Worm (Caenorhabditis elegans) whole organism, late embryonic: ENCODE results near the gene idpc-3.

Experiments
- C08G9.2 ChIP-seq: sonication (generic microtip); optimal IDR thresholded peaks from 2 replicates; lab custom pipeline; 2016; ENCODE audit warnings: mild to moderate bottlenecking, missing genetic modification characterization, moderate library complexity, missing compliant biosample characterization
- C38D4.7 ChIP-seq: fragments of 200-800 bp; sonication (Bioruptor generic); optimal IDR thresholded peaks from 2 replicates; lab custom pipeline; 2018; ENCODE audit warnings: mild to moderate bottlenecking, missing genetic modification characterization, moderate library complexity, missing compliant biosample characterization
- F13H6.1 ChIP-seq: sonication (generic microtip); optimal IDR thresholded peaks from 2 replicates; lab custom pipeline; 2016; ENCODE audit warnings: missing genetic modification characterization, missing compliant biosample characterization
- K09A11.1 ChIP-seq: sonication (generic microtip); optimal IDR thresholded peaks from 2 replicates; lab custom pipeline; 2017; ENCODE audit warnings: antibody characterized with exemption, mild to moderate bottlenecking, missing genetic modification characterization, missing compliant biosample characterization; ENCODE audit not compliant: insufficient read depth
- T23F11.4 ChIP-seq: fragments of 200-800 bp; sonication (Bioruptor generic); optimal IDR thresholded peaks from 2 replicates; lab custom pipeline; 2018; ENCODE audit warnings: mild to moderate bottlenecking, missing genetic modification characterization, missing compliant biosample characterization
- ahr-1 ChIP-seq: sonication (generic microtip); optimal IDR thresholded peaks from 2 replicates; lab custom pipeline; 2016; ENCODE audit warnings: missing genetic modification characterization, missing compliant biosample characterization
- ama-1 ChIP-seq: fragments of 150-350 bp; optimal IDR thresholded peaks from 2 replicates; lab custom pipeline; 2014
- ceh-18 ChIP-seq: sonication (generic microtip); optimal IDR thresholded peaks from 2 replicates; lab custom pipeline; 2016; ENCODE audit warnings: missing genetic modification characterization, missing compliant biosample characterization
- ceh-24 ChIP-seq: sonication (generic microtip); optimal IDR thresholded peaks from 2 replicates; lab custom pipeline; 2016; ENCODE audit warnings: mild to moderate bottlenecking, missing genetic modification characterization, missing compliant biosample characterization
- ceh-48 ChIP-seq: sonication (generic microtip); optimal IDR thresholded peaks from 2 replicates; lab custom pipeline; 2016; ENCODE audit warnings: missing genetic modification characterization, inconsistent platforms, missing compliant biosample characterization
- che-1 ChIP-seq: sonication (generic microtip); optimal IDR thresholded peaks from 2 replicates; lab custom pipeline; 2016; ENCODE audit warnings: mild to moderate bottlenecking, missing genetic modification characterization, missing compliant biosample characterization
- dve-1 ChIP-seq: sonication (generic microtip); optimal IDR thresholded peaks from 2 replicates; lab custom pipeline; 2017; ENCODE audit warnings: antibody characterized with exemption, mild to moderate bottlenecking, missing genetic modification characterization, missing compliant biosample characterization
- elt-2 ChIP-seq: sonication (generic microtip); optimal IDR thresholded peaks from 2 replicates; lab custom pipeline; 2016; ENCODE audit warnings: missing genetic modification reagents, missing genetic modification characterization, missing compliant biosample characterization
- elt-4 ChIP-seq: sonication (generic microtip); optimal IDR thresholded peaks from 2 replicates; lab custom pipeline; 2016; ENCODE audit warnings: missing genetic modification characterization, missing compliant biosample characterization
- ets-4 ChIP-seq: sonication (generic microtip); optimal IDR thresholded peaks from 2 replicates; lab custom pipeline; 2016; ENCODE audit warnings: missing genetic modification characterization, missing compliant biosample characterization
- eyg-1 ChIP-seq: sonication (generic microtip); optimal IDR thresholded peaks from 2 replicates; lab custom pipeline; 2016; ENCODE audit warnings: missing genotype, missing genetic modification characterization, missing compliant biosample characterization
- fkh-6 ChIP-seq: sonication (generic microtip); optimal IDR thresholded peaks from 2 replicates; lab custom pipeline; 2016; ENCODE audit warnings: missing genetic modification characterization, missing compliant biosample characterization
- hlh-30 ChIP-seq: sonication (generic microtip); optimal IDR thresholded peaks from 2 replicates; lab custom pipeline; 2017; ENCODE audit warnings: antibody characterized with exemption, missing genetic modification characterization, missing compliant biosample characterization; ENCODE audit not compliant: insufficient read depth
- hlh-6 ChIP-seq: sonication (generic microtip); optimal IDR thresholded peaks from 2 replicates; lab custom pipeline; 2016; ENCODE audit warnings: missing genotype, missing genetic modification characterization, missing compliant biosample characterization
- hlh-8 ChIP-seq: sonication (generic microtip); optimal IDR thresholded peaks from 2 replicates; lab custom pipeline; 2016; ENCODE audit warnings: missing genotype, missing genetic modification characterization, missing compliant biosample characterization
- lin-11 ChIP-seq: fragments of 200-800 bp; sonication (Bioruptor generic); optimal IDR thresholded peaks from 2 replicates; lab custom pipeline; 2018; ENCODE audit warnings: mild to moderate bottlenecking, missing genetic modification characterization, missing compliant biosample characterization
- mec-3 ChIP-seq: sonication (generic microtip); optimal IDR thresholded peaks from 2 replicates; lab custom pipeline; 2016; ENCODE audit warnings: borderline replicate concordance, missing genetic modification characterization, missing compliant biosample characterization
- nhr-11 ChIP-seq: fragments of 150-350 bp; optimal IDR thresholded peaks from 2 replicates; lab custom pipeline; 2014; ENCODE audit warnings: missing biosample characterization, missing genetic modification characterization
- npax-4 ChIP-seq: sonication (generic microtip); optimal IDR thresholded peaks from 2 replicates; lab custom pipeline; 2016; ENCODE audit warnings: missing genetic modification characterization, missing compliant biosample characterization
- odd-2 ChIP-seq: sonication (generic microtip); optimal IDR thresholded peaks from 2 replicates; lab custom pipeline; 2017; ENCODE audit warnings: antibody characterized with exemption, mild to moderate bottlenecking, missing genetic modification characterization, missing compliant biosample characterization
- pax-1 ChIP-seq: fragments of 150-350 bp; optimal IDR thresholded peaks from 2 replicates; lab custom pipeline; 2014; ENCODE audit warnings: missing biosample characterization, missing genetic modification characterization
- pqm-1 ChIP-seq: sonication (generic microtip); optimal IDR thresholded peaks from 2 replicates; lab custom pipeline; 2016; ENCODE audit warnings: missing genetic modification characterization, missing compliant biosample characterization
- sdc-2 ChIP-seq: sonication (generic microtip); optimal IDR thresholded peaks from 2 replicates; lab custom pipeline; 2016; ENCODE audit warnings: missing genotype, missing genetic modification characterization, missing compliant biosample characterization
- sox-2 ChIP-seq: fragments of 200-800 bp; sonication (Bioruptor generic); IDR thresholded peaks from 2 replicates; pipeline ENCODE4 v1.3.6; 2022; ENCODE audit warnings: missing genetic modification reagents, missing genetic modification characterization, missing compliant biosample characterization
- tbx-7 ChIP-seq: sonication (generic microtip); optimal IDR thresholded peaks from 2 replicates; lab custom pipeline; 2016; ENCODE audit warnings: missing genotype, missing genetic modification characterization, missing compliant biosample characterization
- unc-42 ChIP-seq: sonication (generic microtip); optimal IDR thresholded peaks from 2 replicates; lab custom pipeline; 2016; ENCODE audit warnings: missing genotype, missing genetic modification characterization, missing compliant biosample characterization
- unc-55 ChIP-seq: sonication (generic microtip); optimal IDR thresholded peaks from 2 replicates; lab custom pipeline; 2017; ENCODE audit warnings: missing biosample characterization, missing genetic modification reagents, missing genetic modification characterization

The idpc-3 gene

DNA sequence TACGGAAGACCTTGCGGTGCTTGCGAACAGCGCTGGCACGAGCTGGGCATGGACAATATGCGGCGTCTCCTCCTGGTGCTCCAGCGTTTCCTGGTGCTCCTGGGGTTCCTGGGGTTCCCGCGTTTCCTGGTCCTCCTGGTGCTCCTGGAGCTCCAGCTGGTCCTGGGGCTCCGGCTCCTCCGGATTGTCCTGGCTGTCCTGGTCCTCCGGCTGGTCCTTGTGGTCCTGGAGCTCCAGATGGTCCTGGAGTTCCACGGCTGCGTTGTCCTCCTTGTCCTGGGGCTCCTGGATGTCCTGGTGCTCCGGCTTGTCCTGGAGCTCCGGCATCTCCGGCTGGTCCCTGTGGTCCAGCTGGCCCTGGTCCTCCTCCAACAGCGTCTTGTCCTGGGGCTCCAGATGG, 3.3 kb upstream of the idpc-3 start:
- TF ChIP-seq lin-11 (tag; lab: Kevin White, UChicago) (no peak), elt-2 (no peak), che-1 (tag; lab: Kevin White, UChicago) (no peak), fkh-6 (tag; lab: Kevin White, UChicago) (no peak), sox-2 (GFP tag; lab: Robert Waterston, UW) (no peak), K09A11.1 (no peak), hlh-6 (no peak), ceh-24 (tag; lab: Kevin White, UChicago) (no peak), eyg-1 (tag; lab: Kevin White, UChicago) (no peak), ets-4 (tag; lab: Kevin White, UChicago) (no peak), unc-55 (no peak), ahr-1 (no peak), pqm-1 (tag; lab: Kevin White, UChicago) (no peak), sdc-2 (tag; lab: Kevin White, UChicago) (no peak), hlh-8 (tag; lab: Kevin White, UChicago) (no peak), dve-1 (no peak), pax-1 (no peak)

DNA sequence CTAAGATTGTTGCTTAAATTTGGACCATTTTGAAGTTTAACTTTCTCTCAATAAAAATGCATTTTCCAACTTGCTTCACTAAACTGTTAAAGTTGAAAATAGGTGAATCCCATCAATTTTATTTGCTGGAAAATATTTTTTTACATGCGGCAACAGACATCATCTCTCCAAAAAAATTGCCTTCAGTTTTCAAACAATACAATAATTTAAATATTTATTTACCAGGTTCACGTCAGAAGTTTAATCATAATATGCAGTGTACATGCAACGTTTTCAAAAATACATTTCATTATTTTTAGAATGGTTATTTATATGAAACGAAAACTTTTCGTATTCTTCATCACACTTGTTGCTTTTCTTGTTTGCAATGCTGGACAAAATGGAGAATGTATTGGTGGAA, 1.9 kb upstream of the idpc-3 start, which contains the start of gene T06E4.5:
T06E4.5 (plus strand) TSS at position 301 of the 400 bp plus-strand sequence.
- TF ChIP-seq eyg-1 (tag; lab: Kevin White, UChicago) = no peak
- TF ChIP-seq mec-3 (tag; lab: Kevin White, UChicago) = no peak
- TF ChIP-seq pqm-1 (tag; lab: Kevin White, UChicago) = no peak

DNA sequence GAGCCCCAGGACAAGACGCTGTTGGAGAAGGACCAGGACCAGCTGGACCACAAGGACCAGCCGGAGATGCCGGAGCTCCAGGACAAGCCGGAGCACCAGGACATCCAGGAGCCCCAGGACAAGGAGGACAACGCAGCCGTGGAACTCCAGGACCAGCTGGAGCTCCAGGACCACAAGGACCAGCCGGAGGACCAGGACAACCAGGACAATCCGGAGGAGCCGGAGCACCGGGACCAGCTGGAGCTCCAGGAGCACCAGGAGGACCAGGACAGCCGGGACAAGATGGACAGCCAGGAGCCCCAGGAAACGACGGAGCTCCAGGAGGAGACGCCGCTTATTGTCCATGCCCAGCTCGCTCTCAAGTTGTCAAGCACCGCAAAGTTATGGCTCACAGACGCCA, 1.5 kb upstream of the idpc-3 start:
- TF ChIP-seq ceh-18 (tag; lab: Kevin White, UChicago) (no peak), npax-4 (tag; lab: Kevin White, UChicago) (no peak), ama-1 (lab: Kevin White, UChicago) (no peak), mec-3 (tag; lab: Kevin White, UChicago) (no peak), K09A11.1 (no peak), eyg-1 (tag; lab: Kevin White, UChicago) (no peak), hlh-30 (tag; lab: Kevin White, UChicago) (no peak), unc-42 (tag; lab: Kevin White, UChicago) (no peak), ceh-48 (no peak), odd-2 (tag; lab: Kevin White, UChicago) (no peak), C08G9.2 (no peak), tbx-7 (tag; lab: Kevin White, UChicago) (no peak)

DNA sequence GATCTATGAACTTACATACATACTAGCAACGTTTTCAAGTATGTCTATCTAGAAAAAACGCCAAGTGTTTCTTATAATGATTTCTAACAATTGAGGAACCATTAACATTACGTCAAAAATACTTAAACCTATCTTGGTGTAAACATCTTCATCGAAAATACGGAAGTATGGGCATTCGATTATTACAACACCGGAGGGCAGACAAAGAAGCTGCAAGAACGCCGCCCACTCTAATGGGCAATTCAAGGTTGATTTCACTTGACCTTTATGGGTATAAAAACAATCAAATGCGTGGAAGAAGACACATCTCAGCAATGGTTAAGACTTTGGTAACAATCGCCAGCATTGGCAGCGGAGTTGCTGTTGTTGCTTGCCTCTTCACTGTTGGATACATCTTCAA, 629 bp upstream of the idpc-3 start, which contains the start of gene col-146:
col-146 (plus strand) TSS at position 301 of the 400 bp plus-strand sequence.
- TF ChIP-seq C08G9.2 (no peak), F13H6.1 (tag; lab: Kevin White, UChicago) (no peak), dve-1 (no peak), C38D4.7 (no peak), elt-4 (tag; lab: Kevin White, UChicago) (no peak), unc-55 (no peak), nhr-11 (tag; lab: Kevin White, UChicago) (no peak), T23F11.4 (GFP tag; lab: Kevin White, UChicago) (no peak)

DNA sequence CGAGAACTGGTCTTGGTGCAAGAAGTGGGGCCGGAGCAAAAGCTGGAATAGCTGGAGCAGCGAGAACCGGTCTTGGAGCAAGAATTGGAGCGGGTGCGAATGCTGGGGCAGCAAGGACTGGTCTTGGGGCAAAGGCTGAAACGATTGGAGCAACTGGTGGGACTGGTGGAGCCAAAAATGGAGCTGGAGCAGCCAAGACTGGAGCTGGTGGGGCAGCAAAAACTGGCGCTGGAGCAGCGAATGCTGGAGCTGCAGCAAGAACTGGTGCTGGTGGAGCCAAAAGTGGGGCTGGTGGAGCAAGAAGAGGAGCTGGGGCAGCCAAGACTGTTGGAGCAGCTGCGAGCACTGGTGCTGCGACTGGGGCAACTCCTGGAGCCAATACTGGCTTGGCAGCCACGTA, 411 bp downstream of the idpc-3 start:
- no peak for TF ChIP-seq ceh-24 (tag; lab: Kevin White, UChicago)
- peak; percentile 46 for TF ChIP-seq hlh-6
